Worm (Caenorhabditis elegans) whole organism, late embryonic: ENCODE measurements around the gene nhr-157.

Source experiments
- C08G9.2 ChIP-seq: sonication (generic microtip); optimal IDR thresholded peaks from 2 replicates; lab custom pipeline; 2016; ENCODE audit warnings: mild to moderate bottlenecking, missing genetic modification characterization, moderate library complexity, missing compliant biosample characterization
- F13H6.1 ChIP-seq: sonication (generic microtip); optimal IDR thresholded peaks from 2 replicates; lab custom pipeline; 2016; ENCODE audit warnings: missing genetic modification characterization, missing compliant biosample characterization
- K02D7.2 ChIP-seq: sonication (generic microtip); optimal IDR thresholded peaks from 2 replicates; lab custom pipeline; 2017; ENCODE audit warnings: mild to moderate bottlenecking, missing genetic modification characterization, missing compliant biosample characterization
- ceh-19 ChIP-seq: fragments of 200-800 bp; sonication (Bioruptor generic); optimal IDR thresholded peaks from 2 replicates; lab custom pipeline; 2018; ENCODE audit warnings: mild to moderate bottlenecking, missing genetic modification characterization, missing compliant biosample characterization
- ceh-2 ChIP-seq: sonication (generic microtip); optimal IDR thresholded peaks from 2 replicates; lab custom pipeline; 2016; ENCODE audit warnings: missing genotype, missing genetic modification characterization, missing compliant biosample characterization
- ceh-24 ChIP-seq: sonication (generic microtip); optimal IDR thresholded peaks from 2 replicates; lab custom pipeline; 2016; ENCODE audit warnings: mild to moderate bottlenecking, missing genetic modification characterization, missing compliant biosample characterization
- ceh-31 ChIP-seq: sonication (generic microtip); optimal IDR thresholded peaks from 2 replicates; lab custom pipeline; 2016; ENCODE audit warnings: missing genetic modification characterization, missing compliant biosample characterization
- ceh-34 ChIP-seq: sonication (generic microtip); optimal IDR thresholded peaks from 2 replicates; lab custom pipeline; 2016; ENCODE audit warnings: mild to moderate bottlenecking, missing genetic modification characterization, missing compliant biosample characterization
- ceh-48 ChIP-seq: sonication (generic microtip); optimal IDR thresholded peaks from 2 replicates; lab custom pipeline; 2016; ENCODE audit warnings: missing genetic modification characterization, inconsistent platforms, missing compliant biosample characterization
- ceh-6 ChIP-seq: fragments of 200-800 bp; sonication (Bioruptor generic); optimal IDR thresholded peaks from 2 replicates; lab custom pipeline; 2018; ENCODE audit warnings: mild to moderate bottlenecking, missing genetic modification characterization, missing compliant biosample characterization
- ceh-9 ChIP-seq: sonication (generic microtip); optimal IDR thresholded peaks from 2 replicates; lab custom pipeline; 2016; ENCODE audit warnings: mild to moderate bottlenecking, missing genetic modification characterization, inconsistent platforms, missing compliant biosample characterization
- che-1 ChIP-seq: sonication (generic microtip); optimal IDR thresholded peaks from 2 replicates; lab custom pipeline; 2016; ENCODE audit warnings: mild to moderate bottlenecking, missing genetic modification characterization, missing compliant biosample characterization
- elt-2 ChIP-seq: sonication (generic microtip); optimal IDR thresholded peaks from 2 replicates; lab custom pipeline; 2016; ENCODE audit warnings: missing genetic modification reagents, missing genetic modification characterization, missing compliant biosample characterization
- elt-4 ChIP-seq: sonication (generic microtip); optimal IDR thresholded peaks from 2 replicates; lab custom pipeline; 2016; ENCODE audit warnings: missing genetic modification characterization, missing compliant biosample characterization
- eyg-1 ChIP-seq: sonication (generic microtip); optimal IDR thresholded peaks from 2 replicates; lab custom pipeline; 2016; ENCODE audit warnings: missing genotype, missing genetic modification characterization, missing compliant biosample characterization
- fax-1 ChIP-seq: sonication (generic microtip); optimal IDR thresholded peaks from 2 replicates; lab custom pipeline; 2016; ENCODE audit warnings: missing genotype, missing genetic modification characterization, missing compliant biosample characterization
- fkh-10 ChIP-seq: fragments of 150-350 bp; optimal IDR thresholded peaks from 2 replicates; lab custom pipeline; 2014; ENCODE audit warnings: missing biosample characterization, missing genetic modification reagents, missing genetic modification characterization
- fkh-6 ChIP-seq: sonication (generic microtip); optimal IDR thresholded peaks from 2 replicates; lab custom pipeline; 2016; ENCODE audit warnings: missing genetic modification characterization, missing compliant biosample characterization
- hlh-6 ChIP-seq: sonication (generic microtip); optimal IDR thresholded peaks from 2 replicates; lab custom pipeline; 2016; ENCODE audit warnings: missing genotype, missing genetic modification characterization, missing compliant biosample characterization
- hlh-8 ChIP-seq: sonication (generic microtip); optimal IDR thresholded peaks from 2 replicates; lab custom pipeline; 2016; ENCODE audit warnings: missing genotype, missing genetic modification characterization, missing compliant biosample characterization
- madf-2 ChIP-seq: sonication (generic microtip); optimal IDR thresholded peaks from 2 replicates; lab custom pipeline; 2017; ENCODE audit warnings: missing genetic modification characterization, missing compliant biosample characterization
- nfya-1 ChIP-seq: sonication (generic microtip); optimal IDR thresholded peaks from 2 replicates; lab custom pipeline; 2017; ENCODE audit warnings: missing genetic modification characterization, mild to moderate bottlenecking, missing compliant biosample characterization, antibody characterized with exemption, moderate library complexity
- nhr-232 ChIP-seq: sonication (generic microtip); optimal IDR thresholded peaks from 2 replicates; lab custom pipeline; 2016; ENCODE audit warnings: missing genetic modification characterization, missing compliant biosample characterization
- odd-2 ChIP-seq: sonication (generic microtip); optimal IDR thresholded peaks from 2 replicates; lab custom pipeline; 2017; ENCODE audit warnings: antibody characterized with exemption, mild to moderate bottlenecking, missing genetic modification characterization, missing compliant biosample characterization
- pag-3 ChIP-seq: sonication (generic microtip); optimal IDR thresholded peaks from 2 replicates; lab custom pipeline; 2016; ENCODE audit warnings: missing compliant biosample characterization, missing genetic modification characterization, borderline replicate concordance
- pha-2 ChIP-seq: sonication (generic microtip); optimal IDR thresholded peaks from 2 replicates; lab custom pipeline; 2017; ENCODE audit warnings: mild to moderate bottlenecking, missing genetic modification characterization, missing compliant biosample characterization
- pha-4 ChIP-seq: fragments of 150-350 bp; optimal IDR thresholded peaks from 2 replicates; lab custom pipeline; 2018; ENCODE audit warnings: missing biosample characterization, missing genetic modification reagents, missing genetic modification characterization
- pqm-1 ChIP-seq: sonication (generic microtip); optimal IDR thresholded peaks from 2 replicates; lab custom pipeline; 2016; ENCODE audit warnings: missing genetic modification characterization, missing compliant biosample characterization
- ref-2 ChIP-seq: sonication (generic microtip); optimal IDR thresholded peaks from 2 replicates; lab custom pipeline; 2016; ENCODE audit warnings: missing genetic modification characterization, missing compliant biosample characterization
- rnt-1 ChIP-seq: sonication (generic microtip); optimal IDR thresholded peaks from 2 replicates; lab custom pipeline; 2016; ENCODE audit warnings: missing genetic modification characterization, missing compliant biosample characterization
- sdc-2 ChIP-seq: sonication (generic microtip); optimal IDR thresholded peaks from 2 replicates; lab custom pipeline; 2016; ENCODE audit warnings: missing genotype, missing genetic modification characterization, missing compliant biosample characterization
- sox-4 ChIP-seq: sonication (generic microtip); optimal IDR thresholded peaks from 2 replicates; lab custom pipeline; 2017; ENCODE audit warnings: mild to moderate bottlenecking, missing genetic modification characterization, inconsistent platforms, missing compliant biosample characterization
- tbx-2 ChIP-seq: sonication (generic microtip); optimal IDR thresholded peaks from 2 replicates; lab custom pipeline; 2016; ENCODE audit warnings: missing genetic modification characterization, missing compliant biosample characterization
- ttx-3 ChIP-seq: sonication (generic microtip); optimal IDR thresholded peaks from 2 replicates; lab custom pipeline; 2016; ENCODE audit warnings: missing genetic modification reagents, missing genetic modification characterization, missing compliant biosample characterization
- unc-42 ChIP-seq: sonication (generic microtip); optimal IDR thresholded peaks from 2 replicates; lab custom pipeline; 2016; ENCODE audit warnings: missing genotype, missing genetic modification characterization, missing compliant biosample characterization
- unc-55 ChIP-seq: sonication (generic microtip); optimal IDR thresholded peaks from 2 replicates; lab custom pipeline; 2017; ENCODE audit warnings: missing biosample characterization, missing genetic modification reagents, missing genetic modification characterization

nhr-157 gene

ce11 chrV:3847268-3847667 is 21.5 kb downstream of the nhr-157 start, which contains the start of gene nhr-185:
TSS of gene nhr-185 (minus strand) at chrV:3847368.
- TF ChIP-seq fkh-10 (no peak), ceh-19 (GFP tag; lab: Kevin White, UChicago) (no peak), ttx-3 (no peak), madf-2 (no peak), ceh-48 (tag; lab: Kevin White, UChicago) (no peak), C08G9.2 (tag; lab: Kevin White, UChicago) (no peak), elt-2 (tag; lab: Kevin White, UChicago) (no peak), pag-3 (tag; lab: Kevin White, UChicago) (no peak), hlh-6 (tag; lab: Kevin White, UChicago) (no peak), pha-4 (tag; lab: Kevin White, UChicago) (no peak)

- TF ChIP-seq elt-4 (no peak), ceh-2 (tag; lab: Kevin White, UChicago) (no peak), unc-55 (GFP tag; lab: Kevin White, UChicago) (no peak), nhr-232 (no peak), ceh-6 (GFP tag; lab: Kevin White, UChicago) (no peak), K02D7.2 (tag; lab: Kevin White, UChicago) (no peak), ceh-34 (tag; lab: Kevin White, UChicago) (no peak), hlh-8 (no peak), pha-2 (tag; lab: Kevin White, UChicago) (no peak), tbx-2 (tag; lab: Kevin White, UChicago) (no peak), rnt-1 (no peak), fkh-10 (no peak), sdc-2 (no peak)
Observed at ce11 chrV:3843926-3844325, 24.9 kb downstream of the nhr-157 start, which contains the start of gene ugt-32. TSS of gene ugt-32 (minus strand) at chrV:3844007.

DNA sequence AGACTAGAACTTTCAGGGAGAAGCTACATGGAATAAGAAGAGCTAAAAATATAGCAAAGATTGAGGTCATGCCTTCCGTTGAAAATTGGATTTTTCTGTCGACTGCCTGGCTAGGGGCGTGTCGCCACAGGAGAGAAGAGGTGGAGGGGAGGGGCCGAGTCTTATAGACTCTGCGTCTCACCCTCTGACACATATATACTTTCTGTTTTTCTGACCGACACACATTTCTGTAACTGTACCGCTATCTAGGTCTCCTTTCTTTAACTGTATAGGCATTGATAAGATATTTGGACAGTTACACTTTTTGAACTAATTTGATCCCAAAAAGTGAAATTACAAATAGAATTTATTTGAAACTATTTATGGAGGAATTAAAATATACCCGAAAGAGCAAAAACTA is 27.3 kb downstream of the nhr-157 start:
- TF ChIP-seq ttx-3: no peak
- TF ChIP-seq ceh-31 (tag; lab: Kevin White, UChicago): no peak
- no peak for TF ChIP-seq unc-42
- TF ChIP-seq ceh-24 (tag; lab: Kevin White, UChicago): no peak
- TF ChIP-seq ceh-48 (tag; lab: Kevin White, UChicago): no peak
- TF ChIP-seq fkh-6 (tag; lab: Kevin White, UChicago): no peak
- TF ChIP-seq F13H6.1 (tag; lab: Kevin White, UChicago): no peak
- TF ChIP-seq ceh-2 (tag; lab: Kevin White, UChicago): no peak
- no peak for TF ChIP-seq eyg-1 (tag; lab: Kevin White, UChicago)
- TF ChIP-seq ref-2 (tag; lab: Kevin White, UChicago): no peak

- peak; percentile 78 for TF ChIP-seq nfya-1
- no peak for TF ChIP-seq fax-1
- TF ChIP-seq hlh-6 (tag; lab: Kevin White, UChicago): no peak
Observed at ce11 chrV:3832661-3833060, 36.1 kb downstream of the nhr-157 start.

DNA sequence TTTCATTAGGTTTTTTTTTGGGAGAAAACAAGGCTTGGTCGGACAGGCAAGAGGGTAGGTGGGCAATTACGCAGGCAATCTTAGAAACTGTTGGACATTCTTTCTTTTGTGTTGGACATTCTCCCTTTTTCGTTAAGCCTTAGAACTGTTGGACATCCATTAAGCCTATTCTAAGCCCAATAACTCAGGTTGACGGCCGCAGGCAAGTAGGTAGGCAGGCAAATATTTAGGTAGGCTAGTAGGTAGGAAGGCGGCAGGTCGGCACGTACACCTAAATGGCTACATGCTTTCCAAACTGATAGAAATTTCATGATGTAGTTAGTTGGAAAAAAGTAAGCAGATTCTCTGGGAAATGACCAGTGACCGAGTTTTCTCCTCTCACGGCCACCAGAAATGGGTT is 36.7 kb downstream of the nhr-157 start:
- TF ChIP-seq rnt-1 (no peak), che-1 (tag; lab: Kevin White, UChicago) (no peak), sox-4 (tag; lab: Kevin White, UChicago) (no peak), eyg-1 (tag; lab: Kevin White, UChicago) (no peak), ceh-9 (tag; lab: Kevin White, UChicago) (no peak), unc-42 (no peak), elt-4 (no peak), odd-2 (tag; lab: Kevin White, UChicago) (no peak), pqm-1 (no peak)
- TF ChIP-seq, all 69 proteins: peak for 0
